Worm (Caenorhabditis elegans) whole organism, early embryonic: ENCODE results near the gene T20G5.13.
"Not testable (repeated sequence)": the region's sequence is repeated elsewhere in the genome, so short reads cannot be mapped to it uniquely, and the experiment has no call there.

Experiments used
- B0310.2 ChIP-seq: sonication (generic microtip); optimal IDR thresholded peaks from 2 replicates; lab custom pipeline; 2016; ENCODE audit warnings: mild to moderate bottlenecking, missing genetic modification characterization, missing compliant biosample characterization
- F13C5.2 ChIP-seq: sonication (generic microtip); optimal IDR thresholded peaks from 2 replicates; lab custom pipeline; 2017; ENCODE audit warnings: mild to moderate bottlenecking, missing genetic modification characterization, inconsistent platforms, missing compliant biosample characterization
- aly-1 ChIP-seq: sonication (generic microtip); optimal IDR thresholded peaks from 2 replicates; lab custom pipeline; 2016; ENCODE audit warnings: missing genetic modification characterization, missing compliant biosample characterization
- ama-1 ChIP-seq: fragments of 150-350 bp; optimal IDR thresholded peaks from 2 replicates; lab custom pipeline; 2014
- ceh-13 ChIP-seq: fragments of 200-800 bp; sonication (Bioruptor generic); optimal IDR thresholded peaks from 2 replicates; lab custom pipeline; 2018; ENCODE audit warnings: mild to moderate bottlenecking, missing genetic modification characterization, missing compliant biosample characterization
- ceh-36 ChIP-seq: sonication (generic microtip); optimal IDR thresholded peaks from 2 replicates; lab custom pipeline; 2016; ENCODE audit warnings: missing genetic modification characterization, inconsistent platforms, missing compliant biosample characterization
- ets-7 ChIP-seq: sonication (generic microtip); optimal IDR thresholded peaks from 2 replicates; lab custom pipeline; 2016; ENCODE audit warnings: missing genotype, missing genetic modification characterization, missing compliant biosample characterization
- flt-1 ChIP-seq: fragments of 200-800 bp; sonication (Bioruptor generic); IDR thresholded peaks from 2 replicates; pipeline ENCODE4 v1.3.6; 2022; ENCODE audit warnings: missing genetic modification characterization, missing compliant biosample characterization
- hmbx-1 ChIP-seq: sonication (generic microtip); optimal IDR thresholded peaks from 2 replicates; lab custom pipeline; 2016; ENCODE audit warnings: mild to moderate bottlenecking, missing genetic modification characterization, missing compliant biosample characterization
- hmg-4 ChIP-seq: fragments of 200-800 bp; sonication (Bioruptor generic); optimal IDR thresholded peaks from 2 replicates; lab custom pipeline; 2018; ENCODE audit warnings: mild to moderate bottlenecking, missing genetic modification characterization, missing compliant biosample characterization
- hnd-1 ChIP-seq: sonication (generic microtip); optimal IDR thresholded peaks from 2 replicates; lab custom pipeline; 2016; ENCODE audit warnings: missing genetic modification characterization, missing compliant biosample characterization
- pes-1 ChIP-seq: fragments of 200-800 bp; sonication (Bioruptor generic); IDR thresholded peaks from 2 replicates; pipeline ENCODE4 v1.3.6; 2022; ENCODE audit warnings: missing genetic modification reagents, missing genetic modification characterization, missing compliant biosample characterization
- scrt-1 ChIP-seq: fragments of 200-800 bp; sonication (Bioruptor generic); IDR thresholded peaks from 2 replicates; pipeline ENCODE4 v1.3.6; 2022; ENCODE audit warnings: missing genetic modification characterization, missing compliant biosample characterization
- sea-1 ChIP-seq: fragments of 200-800 bp; sonication (Bioruptor generic); conservative IDR thresholded peaks from 2 replicates; pipeline ENCODE4 v1.3.6; 2022; ENCODE audit warnings: missing genetic modification characterization, missing compliant biosample characterization
- tbx-11 ChIP-seq: fragments of 200-800 bp; sonication (Bioruptor generic); IDR thresholded peaks from 2 replicates; pipeline ENCODE4 v1.3.6; 2022; ENCODE audit warnings: missing genetic modification characterization, missing compliant biosample characterization
- tbx-37 ChIP-seq: fragments of 200-800 bp; sonication (Bioruptor generic); conservative IDR thresholded peaks from 2 replicates; pipeline ENCODE4 v1.3.6; 2022; ENCODE audit warnings: missing genetic modification reagents, missing genetic modification characterization, missing compliant biosample characterization
- tra-4 ChIP-seq: sonication (generic microtip); optimal IDR thresholded peaks from 2 replicates; lab custom pipeline; 2017; ENCODE audit warnings: missing genetic modification characterization, missing compliant biosample characterization

Gene T20G5.13

DNA sequence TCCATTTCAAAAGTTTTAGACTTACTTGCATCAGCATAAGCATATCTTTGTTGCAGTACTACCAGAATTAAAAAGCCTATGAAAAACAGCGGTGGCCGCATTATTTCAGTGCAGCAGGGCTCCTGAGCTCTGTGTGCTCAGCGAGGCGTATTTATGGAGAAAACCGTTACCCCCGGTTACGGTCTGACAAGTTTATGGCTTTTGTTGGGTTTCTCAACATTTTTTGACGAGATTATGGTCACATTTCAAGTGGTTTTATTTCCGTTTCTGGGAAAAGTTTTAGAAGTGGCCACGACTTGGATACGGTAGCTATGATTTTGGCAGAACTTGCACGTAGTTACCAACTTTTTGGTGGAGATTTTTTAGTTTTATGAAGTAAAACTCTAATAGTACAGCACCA lies 32.8 kb upstream of the T20G5.13 start, which contains the start of gene paml-1:
Gene paml-1, minus strand, starts transcription at position 101 of the 400 bp plus-strand sequence.
- no peak for TF ChIP-seq tra-4 (tag; lab: Kevin White, UChicago)
- TF ChIP-seq hmg-4 (GFP tag; lab: Kevin White, UChicago), result no peak
- no peak for TF ChIP-seq scrt-1
- no peak for TF ChIP-seq aly-1 (tag; lab: Kevin White, UChicago)
- TF ChIP-seq hnd-1, result no peak
- TF ChIP-seq flt-1 (GFP tag; lab: Robert Waterston, UW), result no peak
- no peak for TF ChIP-seq sea-1 (GFP tag; lab: Robert Waterston, UW)
- no peak for TF ChIP-seq ceh-36
- no peak for TF ChIP-seq tbx-11 (GFP tag; lab: Robert Waterston, UW)
- TF ChIP-seq ets-7 (tag; lab: Kevin White, UChicago), result no peak
- no peak for TF ChIP-seq hmbx-1 (tag; lab: Kevin White, UChicago)
- TF ChIP-seq F13C5.2 (tag; lab: Kevin White, UChicago), result no peak
- no peak for TF ChIP-seq B0310.2

DNA sequence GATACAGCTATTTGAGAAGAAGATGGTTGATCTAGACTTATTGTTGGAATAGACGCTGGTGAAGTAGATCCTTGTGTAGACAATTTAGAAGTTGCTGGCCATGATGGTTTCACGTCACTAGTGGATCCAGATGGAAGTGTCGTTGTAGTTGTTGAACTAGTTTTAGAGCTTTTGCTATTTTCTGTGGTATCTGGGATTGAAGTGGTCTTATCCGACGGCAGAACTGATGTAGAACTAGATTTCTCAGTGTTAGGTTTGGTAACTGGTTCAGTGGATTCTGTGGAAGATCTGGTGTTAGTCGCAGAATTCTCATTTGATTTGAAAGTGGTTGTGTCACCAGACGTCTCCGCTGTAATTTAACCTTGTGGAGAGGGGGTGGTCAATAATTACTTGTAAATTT lies 30.5 kb upstream of the T20G5.13 start:
- TF ChIP-seq flt-1 (GFP tag; lab: Robert Waterston, UW) (no peak), aly-1 (tag; lab: Kevin White, UChicago) (no peak), ceh-36 (no peak), ets-7 (tag; lab: Kevin White, UChicago) (no peak), hmg-4 (GFP tag; lab: Kevin White, UChicago) (no peak), tra-4 (tag; lab: Kevin White, UChicago) (no peak), tbx-11 (GFP tag; lab: Robert Waterston, UW) (no peak), hnd-1 (no peak), sea-1 (GFP tag; lab: Robert Waterston, UW) (no peak), ceh-13 (no peak), B0310.2 (no peak), scrt-1 (no peak), F13C5.2 (tag; lab: Kevin White, UChicago) (no peak), ama-1 (lab: Kevin White, UChicago) (no peak), tbx-37 (GFP tag; lab: Robert Waterston, UW) (no peak), pes-1 (no peak), hmbx-1 (tag; lab: Kevin White, UChicago) (no peak)

DNA sequence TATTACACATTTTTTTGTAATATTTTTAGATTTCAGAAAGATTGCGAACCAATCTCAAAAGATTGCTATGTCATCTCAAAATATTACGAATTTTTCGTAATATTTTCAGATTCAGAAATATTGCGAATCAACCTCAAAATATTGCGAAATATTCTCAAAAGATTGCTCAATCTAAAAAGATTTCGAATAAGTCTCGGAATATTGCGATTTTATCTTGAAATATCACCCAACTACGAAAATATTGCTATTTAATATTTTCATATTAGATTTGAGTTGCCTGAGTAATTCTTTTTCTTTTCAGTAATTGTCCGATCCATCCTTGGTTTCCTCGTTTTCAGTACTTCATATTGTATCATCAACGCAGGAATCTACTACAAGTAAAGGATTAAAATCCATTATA lies 20.7 kb upstream of the T20G5.13 start, which contains the start of gene Y70G10A.4:
Gene Y70G10A.4, plus strand, starts transcription at position 301 of the 400 bp plus-strand sequence.
- not testable (repeated sequence) for TF ChIP-seq flt-1 (GFP tag; lab: Robert Waterston, UW); ama-1 (lab: Kevin White, UChicago); aly-1 (tag; lab: Kevin White, UChicago)

DNA sequence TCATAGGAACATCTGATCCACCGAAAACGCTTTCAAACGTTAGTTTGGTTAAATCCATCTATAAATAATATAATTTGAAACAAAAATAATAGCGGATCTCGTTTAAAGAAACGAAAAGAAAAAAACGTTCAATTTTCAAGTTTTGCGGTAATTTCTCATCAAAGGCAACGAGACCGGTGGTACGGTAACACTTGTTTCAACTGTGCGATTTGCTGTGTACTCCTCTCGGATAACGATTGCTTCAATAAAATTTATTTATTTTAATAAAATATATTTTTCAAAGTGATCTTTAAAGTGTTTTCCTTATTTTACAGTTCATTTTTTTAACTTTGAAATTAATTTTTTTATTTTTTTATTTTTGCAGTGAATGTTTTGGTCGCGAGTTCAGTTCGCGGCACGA lies 17.5 kb upstream of the T20G5.13 start, which contains the start of the genes rde-4 and cox-14:
Gene rde-4, minus strand, starts transcription at position 60 of the 400 bp plus-strand sequence.
Gene cox-14, plus strand, starts transcription at position 356 of the 400 bp plus-strand sequence.
- TF ChIP-seq hmg-4 (GFP tag; lab: Kevin White, UChicago) (no peak), ets-7 (tag; lab: Kevin White, UChicago) (no peak), B0310.2 (no peak), hmbx-1 (tag; lab: Kevin White, UChicago) (no peak), sea-1 (GFP tag; lab: Robert Waterston, UW) (no peak), ceh-13 (no peak)

DNA sequence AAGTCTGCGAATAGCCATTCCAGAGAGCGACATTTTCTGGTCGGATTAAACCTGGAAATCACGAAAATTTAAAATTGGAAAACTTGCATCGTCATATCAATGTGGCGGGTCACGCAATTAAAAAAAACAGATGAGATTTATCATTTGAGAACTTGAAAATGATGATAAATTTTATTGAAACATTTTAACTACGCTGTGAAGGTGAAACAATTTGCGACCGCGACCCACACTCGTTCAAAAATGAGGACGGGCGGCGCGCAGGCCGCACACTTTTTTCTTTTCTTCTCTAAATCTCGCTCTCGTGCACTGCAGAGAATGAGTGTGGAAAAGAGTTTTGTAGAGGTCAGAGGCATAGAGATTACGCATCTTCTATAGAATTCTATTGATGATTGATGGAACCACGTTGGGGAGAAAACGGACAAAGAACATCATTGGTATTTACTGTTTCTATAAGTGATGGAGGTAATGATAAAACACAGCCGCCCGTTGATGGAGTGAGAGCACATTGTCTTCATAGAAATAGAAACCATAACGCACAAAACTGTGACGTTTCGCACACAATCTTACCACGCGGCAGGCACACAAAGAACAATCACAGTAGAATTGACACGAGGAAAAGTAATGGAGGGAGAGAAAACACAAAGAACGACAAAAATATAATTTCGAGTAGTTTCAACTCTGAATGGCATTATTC lies 15.6 kb upstream of the T20G5.13 start, which contains the start of gene cts-1:
Gene cts-1, minus strand, starts transcription at position 51 of the 694 bp plus-strand sequence.
- TF ChIP-seq ceh-36 (no peak), aly-1 (tag; lab: Kevin White, UChicago) (peak; percentile 28)

DNA sequence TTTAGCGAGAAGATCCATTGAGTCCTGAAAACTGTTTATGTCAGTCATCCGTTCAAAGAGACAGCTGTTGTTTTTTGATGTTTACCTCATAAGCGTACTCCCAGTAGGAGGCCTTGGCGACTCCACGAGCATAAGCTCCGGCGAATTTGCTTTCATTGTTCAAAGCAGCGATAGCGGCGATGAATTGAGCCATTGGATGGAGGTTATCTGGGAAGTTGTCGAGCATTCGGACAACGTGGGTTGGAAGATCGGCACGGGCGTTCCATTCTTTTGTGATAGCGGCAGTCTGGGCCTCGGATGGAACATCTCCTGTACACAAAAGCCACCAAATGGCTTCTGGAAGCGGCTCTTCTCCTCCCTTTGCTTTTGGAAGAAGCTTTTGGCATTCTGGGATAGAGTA lies 14.7 kb upstream of the T20G5.13 start:
- TF ChIP-seq tra-4 (tag; lab: Kevin White, UChicago) (no peak), F13C5.2 (tag; lab: Kevin White, UChicago) (no peak)

DNA sequence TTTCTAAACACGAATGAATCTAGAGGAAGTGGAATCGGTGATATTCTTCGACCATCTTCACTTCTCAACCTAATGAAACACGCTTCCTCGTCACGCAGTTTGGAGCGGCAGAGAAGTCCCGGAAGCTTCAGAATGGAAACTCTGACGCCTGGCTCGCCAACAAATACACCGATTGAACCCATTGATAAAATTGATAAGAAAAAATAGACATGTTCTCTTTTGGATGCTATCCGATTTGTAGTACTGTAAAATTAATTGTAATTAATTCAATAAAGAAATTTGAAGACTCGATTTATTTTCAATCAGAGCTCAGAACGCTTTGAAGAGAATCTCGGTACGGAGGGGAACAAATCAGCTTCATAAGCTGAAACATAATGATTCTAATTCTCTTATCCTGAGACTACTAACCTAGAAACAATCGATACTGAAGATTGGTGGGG lies 13.4 kb upstream of the T20G5.13 start:
- TF ChIP-seq ama-1 (lab: Kevin White, UChicago), result peak; percentile 20
- TF ChIP-seq hmbx-1 (tag; lab: Kevin White, UChicago), result no peak

DNA sequence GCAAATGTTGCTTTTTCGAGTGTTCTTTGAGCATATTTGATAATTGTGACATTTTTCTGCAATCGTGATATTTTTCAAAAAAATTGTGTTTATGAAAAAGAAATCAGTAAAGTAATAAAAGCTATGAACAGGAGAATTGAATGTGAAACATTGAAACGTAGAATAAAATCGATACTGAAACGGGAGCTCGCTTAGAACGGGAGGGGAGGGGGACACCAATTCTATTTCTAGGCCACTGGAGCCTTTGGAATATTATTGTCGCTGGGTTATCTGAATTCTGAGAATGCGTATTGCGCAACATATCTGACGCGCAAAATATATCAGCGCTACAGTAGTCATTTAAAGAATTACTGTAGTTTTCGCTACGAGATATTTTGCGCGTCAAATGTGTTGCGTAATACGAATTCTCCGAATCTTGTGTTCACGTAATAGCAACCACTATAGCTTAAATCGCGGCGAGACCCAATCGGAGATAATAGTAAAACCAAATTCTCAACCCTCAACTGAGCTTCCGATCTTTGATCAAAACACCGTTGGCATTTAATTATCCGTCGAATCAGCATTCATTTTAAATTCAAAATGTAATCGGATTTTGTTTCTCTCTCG lies 10.9 kb upstream of the T20G5.13 start, which contains the start of the genes blos-1 and best-18:
Gene blos-1, minus strand, starts transcription at position 58 of the 606 bp plus-strand sequence.
Gene best-18, plus strand, starts transcription at position 508 of the 606 bp plus-strand sequence.
- TF ChIP-seq hmbx-1 (tag; lab: Kevin White, UChicago) (no peak), aly-1 (tag; lab: Kevin White, UChicago) (no peak), B0310.2 (no peak), tra-4 (tag; lab: Kevin White, UChicago) (no peak), hmg-4 (GFP tag; lab: Kevin White, UChicago) (no peak)
